Worm (Caenorhabditis elegans): ENCODE results near the gene Y94H6A.2.

Y94H6A.2 gene

ce11 chrIV:2764160-2764559 lies 34.1 kb downstream of the Y94H6A.2 start:
- TF ChIP-seq nhr-237 (tag; optimal IDR thresholded peaks at IDR 0.05) (no peak), nhr-76 (tag; optimal IDR thresholded peaks at IDR 0.05) (no peak), M03D4.4 (tag; optimal IDR thresholded peaks at IDR 0.05) (no peak), ceh-39 (tag; optimal IDR thresholded peaks at IDR 0.05) (no peak), unc-39 (tag; optimal IDR thresholded peaks at IDR 0.05) (no peak), ces-1 (GFP tag; optimal IDR thresholded peaks at IDR 0.05) (no peak), pha-4 (tag; optimal IDR thresholded peaks at IDR 0.05) (no peak), ceh-43 (GFP tag; optimal IDR thresholded peaks at IDR 0.05) (no peak), bed-3 (GFP tag; optimal IDR thresholded peaks at IDR 0.05) (no peak), sem-2 (GFP tag; optimal IDR thresholded peaks at IDR 0.05) (no peak)

DNA sequence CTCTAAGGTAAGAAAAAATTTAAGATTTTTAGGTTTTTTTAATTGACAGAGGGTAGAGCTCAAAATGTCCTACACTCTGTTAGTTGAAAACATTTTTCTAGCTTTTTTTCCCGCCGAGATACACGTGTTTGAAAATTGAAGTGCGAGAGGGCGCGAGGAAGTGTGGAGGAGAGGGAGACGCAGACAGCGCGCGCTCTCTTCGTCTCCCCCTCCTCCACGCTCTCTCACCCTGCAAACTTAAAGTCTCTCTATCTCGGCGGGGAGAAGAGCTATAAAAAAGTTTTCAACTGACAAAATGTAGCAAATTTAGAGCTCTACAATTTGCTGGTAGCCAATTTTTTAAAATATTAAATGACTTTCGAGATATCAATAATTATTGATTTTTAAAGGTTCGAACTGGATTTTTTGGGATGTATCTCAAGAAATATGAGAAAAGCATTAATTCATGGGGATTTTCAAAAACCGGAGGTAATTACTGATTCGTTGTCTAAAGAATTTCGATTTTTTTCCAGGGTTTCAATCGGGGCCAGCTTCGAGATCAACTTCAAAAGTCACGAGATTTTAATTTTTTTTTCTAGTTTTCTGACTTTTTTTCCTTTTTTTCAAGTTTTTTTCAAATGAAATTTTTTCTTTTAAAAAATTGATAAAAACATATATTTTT lies 35.1 kb downstream of the Y94H6A.2 start:
- no peak for TF ChIP-seq unc-39 (tag; optimal IDR thresholded peaks at IDR 0.05)
- peak; percentile 12 for TF ChIP-seq sptf-1 (tag; optimal IDR thresholded peaks at IDR 0.05)

DNA sequence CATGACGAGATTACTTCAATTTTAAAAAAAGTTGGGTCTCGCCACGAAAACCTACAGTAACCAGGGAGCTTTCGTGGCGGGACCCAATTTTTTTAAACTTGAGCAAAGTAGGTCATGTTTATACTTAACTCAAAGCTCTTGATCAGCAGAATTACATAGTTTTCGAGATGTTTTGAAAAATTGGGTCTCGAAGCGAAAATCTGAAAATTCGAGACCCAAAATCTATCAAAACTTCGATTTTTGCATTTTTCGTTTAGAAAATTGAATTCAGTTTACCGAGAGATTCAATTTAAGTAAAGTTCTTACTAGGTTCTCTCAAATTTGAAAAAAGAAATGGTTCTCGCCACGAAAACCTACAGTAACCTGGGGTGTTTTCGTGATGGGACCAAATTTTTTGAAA lies 40.0 kb downstream of the Y94H6A.2 start:
- TF ChIP-seq sem-2 (GFP tag; optimal IDR thresholded peaks at IDR 0.05): no peak
- TF ChIP-seq ceh-83 (GFP tag; optimal IDR thresholded peaks at IDR 0.05): no peak
- no peak for TF ChIP-seq ztf-11 (tag; optimal IDR thresholded peaks at IDR 0.05)
- no peak for TF ChIP-seq sptf-1 (tag; optimal IDR thresholded peaks at IDR 0.05)
- no peak for TF ChIP-seq cnd-1 (tag; optimal IDR thresholded peaks at IDR 0.05)
- no peak for TF ChIP-seq elt-1 (tag; optimal IDR thresholded peaks at IDR 0.05; ENCODE audit: borderline replicate concordance, insufficient read depth)
- TF ChIP-seq elt-3 (tag; optimal IDR thresholded peaks at IDR 0.05): no peak
- TF ChIP-seq zip-8 (tag; optimal IDR thresholded peaks at IDR 0.05): no peak
- TF ChIP-seq mep-1 (tag; optimal IDR thresholded peaks at IDR 0.05): no peak
- no peak for TF ChIP-seq mab-5 (tag; optimal IDR thresholded peaks at IDR 0.05)
- no peak for TF ChIP-seq tbx-8 (GFP tag; optimal IDR thresholded peaks at IDR 0.05)
- TF ChIP-seq snpc-4 (tag; optimal IDR thresholded peaks at IDR 0.05): no peak
- TF ChIP-seq ces-1 (GFP tag; optimal IDR thresholded peaks at IDR 0.05): no peak
- no peak for TF ChIP-seq unc-120 (tag; optimal IDR thresholded peaks at IDR 0.05; ENCODE audit: poor library complexity, severe bottlenecking)
- no peak for TF ChIP-seq ham-2 (GFP tag; optimal IDR thresholded peaks at IDR 0.05)

DNA sequence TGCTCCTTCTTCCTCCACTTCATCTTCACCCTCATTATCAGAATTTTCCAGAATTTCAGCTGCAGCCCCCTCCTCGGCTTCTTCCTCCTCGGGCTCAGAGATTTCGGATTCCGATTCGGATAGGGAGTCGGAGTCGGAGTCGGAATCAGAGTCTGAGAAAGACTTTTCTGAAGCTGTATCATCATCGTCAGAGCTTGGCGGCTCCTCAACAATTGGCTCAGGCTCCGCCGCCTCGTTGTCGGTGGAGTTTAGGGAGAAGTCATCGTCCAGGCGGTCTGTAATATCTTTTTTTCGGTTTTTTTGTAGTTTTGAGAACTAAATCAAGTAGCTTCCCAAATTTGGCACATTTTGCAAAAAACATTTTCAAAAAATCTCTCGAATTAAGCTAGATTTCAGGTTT lies 40.7 kb downstream of the Y94H6A.2 start:
- TF ChIP-seq mep-1 (tag; optimal IDR thresholded peaks at IDR 0.05) (no peak), nhr-2 (tag; optimal IDR thresholded peaks at IDR 0.05) (no peak), ham-2 (GFP tag; optimal IDR thresholded peaks at IDR 0.05) (no peak)

ce11 chrIV:2771692-2772091 lies 41.6 kb downstream of the Y94H6A.2 start, which contains the start of gene Y54G2A.11:
Gene Y54G2A.11, minus strand, starts transcription at chrIV:2771792.
- no peak for TF ChIP-seq ces-1 (GFP tag; optimal IDR thresholded peaks at IDR 0.05)
- no peak for TF ChIP-seq snpc-4 (tag; optimal IDR thresholded peaks at IDR 0.05)
- no peak for TF ChIP-seq nhr-12 (tag; optimal IDR thresholded peaks at IDR 0.05)
- TF ChIP-seq nhr-2 (tag; optimal IDR thresholded peaks at IDR 0.05): no peak
- TF ChIP-seq elt-3 (tag; optimal IDR thresholded peaks at IDR 0.05): no peak
- TF ChIP-seq drap-1 (GFP tag; optimal IDR thresholded peaks at IDR 0.05): no peak
- no peak for TF ChIP-seq cnd-1 (tag; optimal IDR thresholded peaks at IDR 0.05)
- TF ChIP-seq elt-1 (tag; optimal IDR thresholded peaks at IDR 0.05; ENCODE audit: borderline replicate concordance, insufficient read depth): no peak
- no peak for TF ChIP-seq lin-32 (GFP tag; optimal IDR thresholded peaks at IDR 0.05)
- TF ChIP-seq mab-5 (tag; optimal IDR thresholded peaks at IDR 0.05): no peak
- no peak for TF ChIP-seq M03D4.4 (tag; optimal IDR thresholded peaks at IDR 0.05)
- no peak for TF ChIP-seq unc-39 (tag; optimal IDR thresholded peaks at IDR 0.05)
- TF ChIP-seq lin-13 (tag; optimal IDR thresholded peaks at IDR 0.05): no peak

- TF ChIP-seq mep-1 (tag; optimal IDR thresholded peaks at IDR 0.05): no peak
- TF ChIP-seq M03D4.4 (tag; optimal IDR thresholded peaks at IDR 0.05): no peak
- peak; percentile 25 for TF ChIP-seq ham-2 (GFP tag; optimal IDR thresholded peaks at IDR 0.05)
- TF ChIP-seq sem-2 (GFP tag; optimal IDR thresholded peaks at IDR 0.05): no peak
- no peak for TF ChIP-seq mls-2 (tag; optimal IDR thresholded peaks at IDR 0.05)
- TF ChIP-seq sptf-1 (tag; optimal IDR thresholded peaks at IDR 0.05): peak; percentile 19
- TF ChIP-seq lin-32 (GFP tag; optimal IDR thresholded peaks at IDR 0.05): no peak
- TF ChIP-seq mab-5 (tag; optimal IDR thresholded peaks at IDR 0.05): no peak
- TF ChIP-seq unc-39 (tag; optimal IDR thresholded peaks at IDR 0.05): no peak
These were observed 42.2 kb downstream of the Y94H6A.2 start for ce11 chrIV:2772209-2772851.
